Worm (Caenorhabditis elegans) whole organism, L2 larva: ENCODE data around the gene C17F4.3.
A peak's percentile ranks its signal among the peaks of the same experiment; 100 is the strongest.

ENCODE experiments used
- F13H6.1 ChIP-seq: sonication (generic microtip); optimal IDR thresholded peaks from 2 replicates; lab custom pipeline; 2016; ENCODE audit warnings: missing genetic modification characterization, missing compliant biosample characterization
- R02D3.7 ChIP-seq: fragments of 150-350 bp; optimal IDR thresholded peaks from 2 replicates; lab custom pipeline; 2014; ENCODE audit warnings: missing biosample characterization, missing genetic modification characterization
- Y55F3AM.14 ChIP-seq: fragments of 200-800 bp; sonication (Bioruptor generic); optimal IDR thresholded peaks from 2 replicates; lab custom pipeline; 2018; ENCODE audit warnings: mild to moderate bottlenecking, missing genetic modification characterization, missing compliant biosample characterization
- ZK546.5 ChIP-seq: sonication (generic microtip); optimal IDR thresholded peaks from 2 replicates; lab custom pipeline; 2017; ENCODE audit warnings: missing biosample characterization, missing genetic modification characterization
- alr-1 ChIP-seq: fragments of 150-350 bp; optimal IDR thresholded peaks from 2 replicates; lab custom pipeline; 2014; ENCODE audit warnings: missing biosample characterization, missing genetic modification characterization
- aly-2 ChIP-seq: fragments of 150-350 bp; optimal IDR thresholded peaks from 2 replicates; lab custom pipeline; 2014; ENCODE audit warnings: missing biosample characterization, missing genetic modification characterization
- ama-1 ChIP-seq: fragments of 150-350 bp; optimal IDR thresholded peaks from 2 replicates; lab custom pipeline; 2018; ENCODE audit warnings: inconsistent platforms
- blmp-1 ChIP-seq: sonication (generic microtip); optimal IDR thresholded peaks from 2 replicates; lab custom pipeline; 2017; ENCODE audit warnings: missing genetic modification characterization, mild to moderate bottlenecking, missing compliant biosample characterization, antibody characterized with exemption, moderate library complexity; ENCODE audit not compliant: insufficient read depth
- ceh-82 ChIP-seq: fragments of 150-350 bp; optimal IDR thresholded peaks from 2 replicates; lab custom pipeline; 2014; ENCODE audit warnings: missing biosample characterization, missing genetic modification characterization
- egl-27 ChIP-seq: sonication (generic microtip); optimal IDR thresholded peaks from 3 replicates; lab custom pipeline; 2017; ENCODE audit warnings: missing biosample characterization, missing genetic modification reagents, missing genetic modification characterization
- elt-3 ChIP-seq: sonication (generic microtip); optimal IDR thresholded peaks from 2 replicates; lab custom pipeline; 2017; ENCODE audit warnings: missing biosample characterization, missing genetic modification characterization
- fos-1 ChIP-seq: fragments of 150-350 bp; optimal IDR thresholded peaks from 2 replicates; lab custom pipeline; 2014; ENCODE audit warnings: missing biosample characterization, missing genetic modification characterization
- gmeb-1 ChIP-seq: fragments of 150-350 bp; optimal IDR thresholded peaks from 2 replicates; lab custom pipeline; 2014; ENCODE audit warnings: missing biosample characterization, missing genetic modification characterization
- lin-11 ChIP-seq: fragments of 150-350 bp; sonication (generic microtip); optimal IDR thresholded peaks from 2 replicates; lab custom pipeline; 2014; ENCODE audit warnings: missing biosample characterization, missing genetic modification characterization, inconsistent platforms, mixed read lengths
- lin-13 ChIP-seq: fragments of 150-350 bp; optimal IDR thresholded peaks from 2 replicates; lab custom pipeline; 2014; ENCODE audit warnings: missing biosample characterization, missing genetic modification reagents, missing genetic modification characterization
- lin-39 ChIP-seq: fragments of 150-350 bp; optimal IDR thresholded peaks from 2 replicates; lab custom pipeline; 2014; ENCODE audit warnings: missing biosample characterization, missing genetic modification reagents, missing genetic modification characterization
- lsy-2 ChIP-seq, 2 experiments: fragments of 150-350 bp in 1 of 2; sonication (generic microtip) in 1 of 2; optimal IDR thresholded peaks; 2 replicates each; lab custom pipeline; 2014 to 2017; ENCODE audit warnings: missing biosample characterization in 2 of 2, missing genetic modification characterization in 2 of 2
- mbf-1 ChIP-seq: sonication (generic microtip); optimal IDR thresholded peaks from 2 replicates; lab custom pipeline; 2017; ENCODE audit warnings: missing biosample characterization, missing genetic modification characterization
- mdl-1 ChIP-seq, 2 experiments: fragments of 150-350 bp in 1 of 2; sonication (generic microtip) in 1 of 2; optimal IDR thresholded peaks; 2 replicates each; lab custom pipeline; 2017; ENCODE audit warnings: missing biosample characterization in 2 of 2, missing genetic modification characterization in 2 of 2
- nhr-10 ChIP-seq: sonication (generic microtip); optimal IDR thresholded peaks from 2 replicates; lab custom pipeline; 2017; ENCODE audit warnings: missing biosample characterization, missing genetic modification characterization
- nhr-11 ChIP-seq: fragments of 150-350 bp; optimal IDR thresholded peaks from 2 replicates; lab custom pipeline; 2014; ENCODE audit warnings: missing biosample characterization, missing genetic modification characterization
- nhr-129 ChIP-seq: fragments of 150-350 bp; optimal IDR thresholded peaks from 2 replicates; lab custom pipeline; 2014; ENCODE audit warnings: missing biosample characterization, missing genetic modification characterization
- nhr-21 ChIP-seq: fragments of 150-350 bp; optimal IDR thresholded peaks from 2 replicates; lab custom pipeline; 2014; ENCODE audit warnings: missing biosample characterization, missing genetic modification characterization
- nhr-6 ChIP-seq: fragments of 150-350 bp; optimal IDR thresholded peaks from 2 replicates; lab custom pipeline; 2014; ENCODE audit warnings: missing biosample characterization, missing genetic modification characterization
- nhr-77 ChIP-seq: fragments of 150-350 bp; optimal IDR thresholded peaks from 2 replicates; lab custom pipeline; 2014; ENCODE audit warnings: missing biosample characterization, missing genetic modification characterization
- peb-1 ChIP-seq: fragments of 150-350 bp; optimal IDR thresholded peaks from 2 replicates; lab custom pipeline; 2014; ENCODE audit warnings: missing biosample characterization, missing genetic modification characterization
- sem-4 ChIP-seq: fragments of 150-350 bp; optimal IDR thresholded peaks from 2 replicates; lab custom pipeline; 2014; ENCODE audit warnings: missing biosample characterization, missing genetic modification reagents, missing genetic modification characterization
- sma-3 ChIP-seq: sonication (generic microtip); optimal IDR thresholded peaks from 2 replicates; lab custom pipeline; 2016; ENCODE audit warnings: missing genetic modification reagents, missing genetic modification characterization, missing compliant biosample characterization
- sma-9 ChIP-seq, 2 experiments: fragments of 150-350 bp in 1 of 2; sonication (generic microtip) in 1 of 2; optimal IDR thresholded peaks; 2 replicates each; lab custom pipeline; 2014 to 2016; ENCODE audit warnings: missing genetic modification characterization in 2 of 2, mild to moderate bottlenecking in 1 of 2, missing biosample characterization in 1 of 2, missing compliant biosample characterization in 1 of 2, missing genetic modification reagents in 1 of 2, moderate library complexity in 1 of 2
- snpc-4 ChIP-seq: fragments of 150-350 bp; optimal IDR thresholded peaks from 2 replicates; lab custom pipeline; 2014; ENCODE audit warnings: missing biosample characterization, missing genetic modification characterization
- unc-39 ChIP-seq: fragments of 150-350 bp; optimal IDR thresholded peaks from 2 replicates; lab custom pipeline; 2014; ENCODE audit warnings: missing biosample characterization, missing genetic modification characterization
- unc-62 ChIP-seq: fragments of 150-350 bp; optimal IDR thresholded peaks from 2 replicates; lab custom pipeline; 2014; ENCODE audit warnings: missing biosample characterization, missing genetic modification reagents, missing genetic modification characterization
- ztf-1 ChIP-seq: fragments of 200-800 bp; sonication (Bioruptor generic); conservative IDR thresholded peaks from 2 replicates; pipeline ENCODE4 v1.3.6; 2022; ENCODE audit warnings: missing genetic modification characterization, missing compliant biosample characterization

Gene C17F4.3

DNA sequence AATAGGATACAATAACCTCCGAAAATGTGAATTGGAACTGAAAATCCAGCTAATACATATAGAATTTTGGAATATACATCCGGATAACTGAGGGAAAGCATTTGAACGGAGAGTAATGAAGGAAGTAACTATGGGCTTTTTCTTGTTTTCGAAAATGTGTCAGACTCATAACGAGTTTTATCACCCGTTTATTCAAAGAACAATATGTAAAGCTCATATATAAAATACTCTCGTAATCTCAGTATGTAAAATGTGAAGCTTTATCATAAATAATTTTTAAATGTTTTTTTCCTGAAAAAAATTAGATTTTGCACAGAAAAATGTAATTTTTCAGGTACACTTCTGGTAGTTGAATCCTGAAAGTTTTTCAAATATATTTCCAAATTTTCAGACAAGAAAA, 9.9 kb upstream of the C17F4.3 start, which contains the start of gene srh-297:
Gene srh-297, minus strand, starts transcription at position 101 of the 400 bp plus-strand sequence.
- TF ChIP-seq elt-3 (tag; lab: Kevin White, UChicago) (no peak), nhr-77 (no peak), nhr-10 (tag; lab: Kevin White, UChicago) (no peak), gmeb-1 (tag; lab: Kevin White, UChicago) (no peak), sem-4 (tag; lab: Kevin White, UChicago) (no peak), nhr-11 (tag; lab: Kevin White, UChicago) (no peak), unc-39 (tag; lab: Kevin White, UChicago) (no peak), sma-3 (no peak), aly-2 (tag; lab: Kevin White, UChicago) (no peak), ztf-1 (GFP tag; lab: Robert Waterston, UW) (no peak), R02D3.7 (no peak), ZK546.5 (tag; lab: Kevin White, UChicago) (no peak), ama-1 (no peak)

DNA sequence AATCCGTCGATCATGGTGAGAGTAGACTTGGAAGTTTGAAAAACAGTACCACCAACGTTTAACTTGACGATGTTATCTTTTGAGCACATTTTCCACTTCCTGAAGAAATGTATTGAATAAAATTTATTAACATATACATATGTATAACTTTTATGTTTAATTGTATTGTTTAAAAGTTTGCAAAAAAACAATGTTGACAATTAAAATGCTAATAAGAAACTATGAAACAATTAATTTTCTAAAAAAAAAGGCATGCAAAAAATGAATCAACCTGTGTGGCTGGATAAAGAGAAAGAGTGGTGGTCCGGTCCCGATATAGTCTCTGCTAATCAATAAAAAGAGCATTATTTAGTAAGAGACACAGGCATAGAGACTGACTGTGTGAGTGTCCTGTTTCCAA, 5.6 kb upstream of the C17F4.3 start, which contains the start of gene C17F4.8:
Gene C17F4.8, minus strand, starts transcription at position 101 of the 400 bp plus-strand sequence.
- TF ChIP-seq nhr-6 (no peak), snpc-4 (tag; lab: Kevin White, UChicago) (no peak), sma-9 (GFP tag; optimal IDR thresholded peaks at IDR 0.05; lab: Kevin White, UChicago) (no peak), sma-9 (tag; optimal IDR thresholded peaks at IDR 0.05; lab: Kevin White, UChicago) (no peak), mdl-1 (tag; optimal IDR thresholded peaks at IDR 0.05; lab: Kevin White, UChicago) (no peak), egl-27 (tag; lab: Kevin White, UChicago) (no peak), lsy-2 (tag; optimal IDR thresholded peaks at IDR 0.05; lab: Kevin White, UChicago) (no peak), alr-1 (no peak), peb-1 (tag; lab: Kevin White, UChicago) (no peak), unc-62 (GFP tag; lab: Kevin White, UChicago) (no peak)

DNA sequence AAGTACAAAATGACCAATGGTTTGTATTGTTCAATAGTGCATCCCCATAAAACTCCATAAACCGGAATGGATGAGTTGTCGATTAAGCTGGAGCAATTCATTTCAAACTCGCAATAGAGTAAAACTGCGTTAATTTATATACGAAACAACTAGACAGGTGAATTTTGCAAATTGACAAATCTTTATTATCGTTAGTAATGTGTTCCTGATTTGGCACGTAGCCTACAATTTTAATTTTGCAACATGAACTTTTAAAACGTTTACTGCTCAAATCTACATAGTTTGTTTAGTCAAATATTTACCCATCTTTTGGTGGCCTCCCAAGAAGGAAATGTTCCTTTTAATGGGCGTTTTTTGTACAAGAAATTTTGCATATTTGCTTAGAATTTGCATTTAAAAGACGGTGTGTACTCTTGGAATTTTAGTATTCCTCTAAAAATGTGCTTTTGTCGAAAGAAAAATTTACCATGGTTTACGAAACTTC, 3.2 kb upstream of the C17F4.3 start, which contains the start of the genes srz-67 and C17F4.11:
Gene srz-67, minus strand, starts transcription at position 101 of the 484 bp plus-strand sequence.
Gene C17F4.11, plus strand, starts transcription at position 434 of the 484 bp plus-strand sequence.
- TF ChIP-seq mbf-1 (tag; lab: Kevin White, UChicago) (no peak), lin-11 (tag; lab: Kevin White, UChicago) (no peak), Y55F3AM.14 (GFP tag; lab: Kevin White, UChicago) (no peak), aly-2 (tag; lab: Kevin White, UChicago) (no peak), nhr-129 (tag; lab: Kevin White, UChicago) (no peak), nhr-77 (no peak), lin-13 (no peak), gmeb-1 (tag; lab: Kevin White, UChicago) (no peak)

DNA sequence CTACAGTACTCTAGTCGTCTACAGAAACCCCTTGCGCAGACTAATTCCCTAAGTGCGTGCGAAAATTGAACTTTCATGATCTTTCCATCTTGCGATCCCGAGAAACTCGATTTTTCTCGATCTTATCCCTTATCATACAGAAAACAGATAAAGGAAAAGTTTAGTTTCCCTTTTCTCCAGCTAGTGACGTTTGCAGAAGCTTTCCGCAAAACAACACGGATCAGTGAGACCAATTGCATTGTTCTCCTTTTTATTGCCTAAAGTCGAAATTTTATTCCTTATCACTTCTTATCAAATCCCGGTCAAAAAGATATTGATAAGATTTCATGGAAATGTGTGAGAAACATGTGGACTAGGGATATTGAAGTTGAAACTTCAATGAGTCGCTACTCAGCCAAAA, 1.5 kb downstream of the C17F4.3 start:
- TF ChIP-seq blmp-1, result peak; percentile 9
- TF ChIP-seq ztf-1 (GFP tag; lab: Robert Waterston, UW), result no peak
- peak; percentile 68 for TF ChIP-seq nhr-21

DNA sequence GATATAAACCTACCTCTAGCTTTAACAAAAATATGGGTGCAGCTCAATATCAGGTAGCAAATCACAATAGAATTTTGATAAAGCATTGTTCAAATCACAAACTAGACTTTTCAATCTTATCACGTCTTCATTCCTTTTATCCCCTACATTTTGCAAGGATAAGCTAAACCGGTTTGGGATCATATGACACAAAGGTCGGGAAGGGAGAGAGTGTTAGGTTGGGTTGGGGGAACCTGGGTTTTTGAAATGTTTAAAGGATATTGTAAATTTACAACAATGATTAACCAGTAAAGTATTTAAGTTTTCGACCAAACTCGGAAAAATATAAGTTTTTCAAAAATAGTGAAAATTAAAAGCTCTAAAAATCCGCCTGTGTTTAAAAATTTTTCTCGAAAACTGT, 3.8 kb downstream of the C17F4.3 start, which contains the start of gene C17F4.12:
Gene C17F4.12, minus strand, starts transcription at position 101 of the 400 bp plus-strand sequence.
- TF ChIP-seq ceh-82, result no peak
- TF ChIP-seq nhr-129 (tag; lab: Kevin White, UChicago), result no peak
- TF ChIP-seq ZK546.5 (tag; lab: Kevin White, UChicago), result no peak
- no peak for TF ChIP-seq nhr-11 (tag; lab: Kevin White, UChicago)
- TF ChIP-seq lin-39 (tag; lab: Kevin White, UChicago), result no peak
- TF ChIP-seq peb-1 (tag; lab: Kevin White, UChicago), result no peak
- TF ChIP-seq F13H6.1 (tag; lab: Kevin White, UChicago), result no peak
- no peak for TF ChIP-seq unc-62 (GFP tag; lab: Kevin White, UChicago)
- TF ChIP-seq, all 48 proteins: peak for 0

DNA sequence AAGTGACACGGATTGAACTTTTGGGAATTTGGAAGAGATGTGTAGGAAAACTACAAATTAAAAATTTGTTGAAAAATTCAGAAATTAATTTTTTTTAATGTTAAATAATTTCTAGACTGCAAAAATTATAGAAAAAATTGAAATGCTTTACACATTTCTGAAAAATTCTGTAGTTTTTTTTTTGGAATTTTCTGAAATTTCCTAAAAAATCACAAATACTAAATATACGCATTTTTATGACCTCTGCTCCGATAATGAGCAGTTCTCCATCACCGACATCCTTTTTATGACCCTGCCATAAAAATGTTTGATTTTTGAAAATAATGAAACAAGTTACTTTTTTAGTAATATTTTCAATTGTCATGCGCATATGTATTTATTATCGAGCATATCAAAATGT, 4.5 kb downstream of the C17F4.3 start:
- no peak for TF ChIP-seq snpc-4 (tag; lab: Kevin White, UChicago)
- TF ChIP-seq nhr-129 (tag; lab: Kevin White, UChicago), result no peak
- peak; percentile 6 for TF ChIP-seq lin-13
- peak; percentile 50 for TF ChIP-seq fos-1 (tag; lab: Kevin White, UChicago)
- TF ChIP-seq mbf-1 (tag; lab: Kevin White, UChicago), result no peak
- TF ChIP-seq ceh-82, result no peak
- no peak for TF ChIP-seq aly-2 (tag; lab: Kevin White, UChicago)
